Worm (Caenorhabditis elegans) whole organism, L4/young adult: ENCODE measurements around the gene F26F2.7.

Source experiments
- dao-5 ChIP-seq: sonication (generic microtip); optimal IDR thresholded peaks from 2 replicates; lab custom pipeline; 2016; ENCODE audit warnings: missing genotype, missing genetic modification characterization, moderate library complexity, missing compliant biosample characterization
- him-1 ChIP-seq: sonication (generic microtip); optimal IDR thresholded peaks from 2 replicates; lab custom pipeline; 2016; ENCODE audit warnings: missing genotype, missing genetic modification reagents, missing genetic modification characterization, missing compliant biosample characterization

DNA sequence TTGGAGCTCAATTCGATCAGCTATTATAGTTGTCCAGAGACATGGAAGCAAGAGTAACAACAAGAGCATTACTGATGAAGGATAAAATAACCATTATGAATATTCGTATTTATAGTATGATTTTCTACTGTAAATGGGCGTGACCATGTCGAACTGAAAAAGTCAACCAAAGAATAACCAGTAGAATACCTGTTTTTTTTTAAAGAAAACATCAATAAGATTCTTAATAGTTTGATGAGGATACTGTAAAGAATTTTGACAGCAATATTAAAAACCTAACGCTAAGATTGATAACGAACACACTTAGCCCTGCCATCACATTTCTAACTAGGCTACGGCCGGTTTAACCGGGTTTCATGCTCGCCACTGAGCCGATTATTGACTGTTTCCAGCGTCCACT lies 27.8 kb upstream of the F26F2.7 start, which contains the start of gene vmo-1:
- TF ChIP-seq dao-5 (tag; lab: Kevin White, UChicago): no peak
- no peak for TF ChIP-seq him-1 (tag; lab: Kevin White, UChicago)
